Fruit fly (Drosophila melanogaster): Measurements from ENCODE around the gene Kpc1.

Kpc1 gene

dm6 chr3R:15146408-15147037 is 49.5 kb downstream of the Kpc1 start:
- no peak for TF ChIP-seq dl (GFP tag; optimal IDR thresholded peaks at IDR 0.05; ENCODE audit: insufficient read depth in 1 of 2, partially characterized antibody in 2 of 2)
- peak; percentile 16 for TF ChIP-seq Dif (GFP tag; optimal IDR thresholded peaks at IDR 0.05; ENCODE audit: partially characterized antibody)
- no peak for TF ChIP-seq sage (GFP tag; optimal IDR thresholded peaks at IDR 0.05)

- TF ChIP-seq rgr (GFP tag; optimal IDR thresholded peaks at IDR 0.05), result peak; percentile 38
- peak in 1 of 2 experiments; percentile 53 for TF ChIP-seq foxo (GFP tag; optimal IDR thresholded peaks at IDR 0.05)
- TF ChIP-seq Vsx2 (GFP tag; optimal IDR thresholded peaks at IDR 0.05; ENCODE audit: partially characterized antibody), result no peak
- TF ChIP-seq ey (GFP tag; optimal IDR thresholded peaks at IDR 0.05), result no peak
- peak; percentile 58 for TF ChIP-seq h (GFP tag; optimal IDR thresholded peaks at IDR 0.05)
- TF ChIP-seq OdsH (GFP tag; optimal IDR thresholded peaks at IDR 0.05), result no peak
- TF ChIP-seq psq (GFP tag; optimal IDR thresholded peaks at IDR 0.05), result peak; percentile 27
- peak; percentile 8 for TF ChIP-seq HLH106 (tag; optimal IDR thresholded peaks at IDR 0.05)
- TF ChIP-seq sage (GFP tag; optimal IDR thresholded peaks at IDR 0.05), result no peak
- TF ChIP-seq dmrt93B (GFP tag; optimal IDR thresholded peaks at IDR 0.05), result no peak
- TF ChIP-seq Hnf4 (GFP tag; optimal IDR thresholded peaks at IDR 0.05), result peak; percentile 3
- no peak for TF ChIP-seq woc (GFP tag; optimal IDR thresholded peaks at IDR 0.05)
- TF ChIP-seq sv (GFP tag; optimal IDR thresholded peaks at IDR 0.05), result no peak
- TF ChIP-seq Myc (optimal IDR thresholded peaks at IDR 0.05), result no peak
- no peak for TF ChIP-seq CrebA (GFP tag; optimal IDR thresholded peaks at IDR 0.05; ENCODE audit: borderline replicate concordance)
- peak; percentile 16 for TF ChIP-seq br (GFP tag; optimal IDR thresholded peaks at IDR 0.05)
- TF ChIP-seq fru (GFP tag; optimal IDR thresholded peaks at IDR 0.05), result peak; percentile 50
Observed at dm6 chr3R:15145491-15145890, 50.5 kb downstream of the Kpc1 start.

All from whole organism, wandering third instar larva.